Fruit fly (Drosophila melanogaster): ENCODE measurements around the gene prage.

dm6 chrX:1889926-1890325, 116.4 kb downstream of the prage start, which contains the start of the genes trr and mRpL16:
- TF ChIP-seq h (optimal IDR thresholded peaks at IDR 0.05) (no peak), psq (optimal IDR thresholded peaks at IDR 0.05) (no peak), insv (optimal IDR thresholded peaks at IDR 0.05) (no peak)
